Fruit fly (Drosophila melanogaster) whole organism, larva: ENCODE results near the gene CG44437.
"Not testable (repeated sequence)": the region's sequence is repeated elsewhere in the genome, so short reads cannot be mapped to it uniquely, and the experiment has no call there.

Source experiments
- noc ChIP-seq: fragments of 200-800 bp; sonication (Bioruptor generic); optimal IDR thresholded peaks from 3 replicates; lab custom pipeline; 2019; ENCODE audit warnings: missing biosample characterization, mild to moderate bottlenecking, missing genetic modification characterization, moderate library complexity

CG44437 gene

DNA sequence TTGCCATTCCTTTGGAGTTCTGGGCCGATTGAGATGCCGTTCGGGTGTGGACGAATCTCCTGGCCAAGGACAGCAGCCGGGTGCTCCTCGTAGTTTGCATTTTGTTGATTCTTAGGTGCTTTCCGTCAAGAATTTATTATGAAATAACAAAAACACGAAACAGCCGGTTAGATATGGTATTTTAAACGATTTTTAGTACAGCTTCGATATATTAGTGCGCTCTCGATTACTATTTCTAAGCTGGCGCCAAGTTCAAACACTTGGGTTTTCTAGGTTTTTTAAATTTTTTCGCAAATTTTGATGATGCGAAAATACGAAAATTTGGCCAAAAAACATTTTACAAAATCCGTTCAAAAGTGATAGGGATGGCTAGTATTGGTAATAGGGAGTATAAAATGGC lies 7.8 kb downstream of the CG44437 start, which contains the start of gene Coq5:
Gene Coq5, minus strand, starts transcription at position 303 of the 400 bp plus-strand sequence.
- no peak for TF ChIP-seq noc (tag; lab: Kevin White, UChicago)

DNA sequence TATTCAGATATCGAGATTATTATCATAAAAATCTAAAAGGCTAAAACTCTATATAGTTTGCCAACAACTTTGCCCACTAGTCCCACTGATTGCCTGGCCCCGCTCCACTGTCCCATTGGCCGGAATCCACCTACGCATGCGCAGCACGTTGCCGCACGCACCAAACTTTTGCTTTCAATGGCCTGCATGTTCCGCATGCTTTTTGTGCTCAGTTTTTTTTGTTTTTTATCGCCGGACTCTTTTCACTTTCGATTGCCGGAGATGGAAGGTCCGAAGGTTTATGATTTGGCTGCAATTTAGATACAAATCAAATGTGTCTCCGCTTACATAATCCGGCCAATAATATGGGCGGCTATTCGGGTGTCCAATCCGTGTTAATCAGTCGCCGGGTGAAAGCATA lies 9.8 kb downstream of the CG44437 start:
- TF ChIP-seq noc (tag; lab: Kevin White, UChicago), result no peak

DNA sequence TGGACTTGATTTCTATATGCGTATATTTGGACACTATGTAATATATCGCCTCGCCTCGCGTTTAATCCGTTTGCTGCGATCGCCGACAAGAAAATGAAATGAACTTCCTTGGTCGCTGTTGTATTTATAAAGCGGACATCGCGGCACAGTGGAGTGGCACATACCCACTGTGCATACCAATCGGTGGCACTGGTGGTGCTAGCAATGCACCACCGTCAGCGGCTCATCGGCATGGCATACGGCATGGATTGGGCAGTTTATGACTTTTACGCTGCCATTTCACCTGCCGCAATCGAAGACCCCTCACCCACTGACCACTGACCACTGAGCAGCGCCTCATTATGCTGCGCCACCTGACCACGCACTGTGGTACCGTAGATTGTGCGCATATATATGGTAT lies 10.3 kb downstream of the CG44437 start, which contains the start of gene CG12723:
Gene CG12723, minus strand, starts transcription at position 101 of the 400 bp plus-strand sequence.
- TF ChIP-seq noc (tag; lab: Kevin White, UChicago), result no peak

DNA sequence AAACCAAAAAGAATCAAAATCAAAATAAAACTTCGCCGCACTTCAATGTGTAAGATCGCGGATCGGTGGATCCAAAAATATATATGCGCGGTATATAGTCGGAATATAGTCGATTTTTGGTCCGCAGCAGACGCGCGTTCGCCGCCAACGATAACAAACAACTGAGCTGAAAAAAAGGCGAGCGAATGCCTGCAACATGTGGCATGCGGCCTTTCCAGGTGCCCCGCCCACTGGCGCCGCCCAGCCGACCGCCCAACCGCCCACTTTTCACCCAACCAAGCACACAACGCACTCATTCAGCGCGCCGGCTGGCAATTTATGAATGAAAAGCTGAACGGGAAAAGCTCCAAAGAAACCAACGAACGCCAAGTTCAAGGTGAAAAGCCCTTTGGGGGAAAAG lies 13.0 kb downstream of the CG44437 start, which contains the start of gene Lgr4:
Gene Lgr4, minus strand, starts transcription at position 133 of the 400 bp plus-strand sequence.
- TF ChIP-seq noc (tag; lab: Kevin White, UChicago), result no peak

DNA sequence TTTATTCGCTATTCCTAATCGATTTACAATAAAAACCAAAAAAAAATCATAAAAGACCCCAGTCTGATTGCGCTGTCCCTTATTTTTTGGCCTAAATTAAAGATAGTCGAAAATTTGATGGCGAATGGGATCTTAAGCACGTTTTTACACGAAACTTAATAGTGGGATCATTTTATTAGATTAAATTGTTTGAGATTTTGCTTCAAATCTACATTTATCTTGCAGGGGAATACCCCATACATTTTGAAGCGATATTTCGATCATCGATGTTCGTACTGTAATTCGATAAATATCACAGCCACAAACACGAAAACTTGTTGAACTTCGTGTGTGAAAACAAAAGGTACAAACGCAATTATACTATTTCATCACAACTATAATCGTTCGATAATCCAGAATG lies 17.9 kb downstream of the CG44437 start, which contains the start of gene CG32641:
Gene CG32641, plus strand, starts transcription at position 301 of the 400 bp plus-strand sequence.
- not testable (repeated sequence) for TF ChIP-seq noc (tag; lab: Kevin White, UChicago)

DNA sequence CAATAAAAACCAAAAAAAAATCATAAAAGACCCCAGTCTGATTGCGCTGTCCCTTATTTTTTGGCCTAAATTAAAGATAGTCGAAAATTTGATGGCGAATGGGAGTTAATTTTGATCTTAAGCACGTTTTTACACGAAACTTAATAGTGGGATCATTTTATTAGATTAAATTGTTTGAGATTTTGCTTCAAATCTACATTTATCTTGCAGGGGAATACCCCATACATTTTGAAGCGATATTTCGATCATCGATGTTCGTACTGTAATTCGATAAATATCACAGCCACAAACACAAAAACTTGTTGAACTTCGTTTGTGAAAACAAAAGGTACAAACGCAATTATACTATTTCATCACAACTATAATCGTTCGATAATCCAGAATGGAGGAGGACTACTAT lies 24.3 kb downstream of the CG44437 start, which contains the start of gene CG32640:
Gene CG32640, plus strand, starts transcription at position 286 of the 400 bp plus-strand sequence.
- not testable (repeated sequence) for TF ChIP-seq noc (tag; lab: Kevin White, UChicago)

DNA sequence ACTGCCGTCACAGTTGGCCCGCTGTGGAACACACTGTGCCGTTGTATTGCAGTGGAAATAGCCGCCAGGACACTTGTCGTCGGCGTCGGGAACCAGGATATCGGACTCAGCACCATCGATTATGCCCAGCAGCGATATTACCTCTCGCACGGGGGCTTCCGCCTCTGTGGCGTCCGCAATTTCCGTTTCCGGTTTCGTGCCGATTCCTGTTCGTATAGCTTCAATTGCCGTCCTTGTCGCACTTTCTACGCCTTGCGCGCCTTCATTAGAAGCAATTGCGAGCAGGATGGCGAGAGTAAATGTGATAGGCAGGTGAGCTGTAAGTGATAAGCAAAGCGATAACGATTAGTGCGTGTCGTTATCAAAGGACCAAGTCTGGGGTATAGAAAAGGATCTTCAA lies 29.2 kb downstream of the CG44437 start:
- TF ChIP-seq noc (tag; lab: Kevin White, UChicago), result no peak

DNA sequence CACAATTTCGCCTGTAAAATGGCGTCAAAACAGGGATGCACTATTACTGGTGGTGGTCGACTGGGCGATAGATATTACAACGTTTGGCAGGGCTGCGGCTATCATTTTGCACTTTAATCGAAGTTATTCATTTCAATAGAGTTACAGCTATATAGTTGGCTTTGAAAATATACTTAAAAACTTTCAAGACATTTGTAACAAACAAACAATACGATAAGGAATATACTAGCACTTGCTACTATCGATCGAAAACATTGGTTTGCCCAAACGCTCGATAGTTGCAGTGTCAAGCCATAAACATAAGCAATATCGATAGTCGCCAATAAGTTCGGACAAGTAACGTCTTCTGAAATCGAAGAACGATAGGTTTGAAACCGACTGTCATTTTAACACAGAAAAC lies 42.6 kb downstream of the CG44437 start, which contains the start of the genes Bap60 and CG12096:
Gene Bap60, minus strand, starts transcription at position 28 of the 400 bp plus-strand sequence.
Gene CG12096, plus strand, starts transcription at position 124 of the 400 bp plus-strand sequence.
- peak; percentile 75 for TF ChIP-seq noc (tag; lab: Kevin White, UChicago)

DNA sequence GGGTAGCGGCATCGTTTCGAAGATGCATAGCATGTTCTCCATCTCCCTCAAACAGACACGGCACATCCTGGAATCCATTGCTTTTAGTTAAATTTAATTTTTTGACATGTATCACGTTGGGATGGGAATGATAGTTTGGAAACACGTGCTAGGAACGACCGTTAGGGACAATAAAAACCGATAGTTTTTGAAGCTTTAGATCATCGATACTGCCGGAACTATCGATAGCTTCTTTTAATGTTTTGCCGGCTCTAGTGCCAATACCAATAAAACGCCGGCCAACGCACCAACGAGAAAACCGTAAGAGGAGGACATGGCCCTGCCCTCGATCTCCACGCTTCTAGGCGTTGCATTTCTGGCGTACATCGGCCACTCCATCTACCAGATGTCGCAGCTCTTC lies 47.3 kb downstream of the CG44437 start, which contains the start of the genes CG4318 and CG4332:
Gene CG4318, minus strand, starts transcription at position 142 of the 400 bp plus-strand sequence.
Gene CG4332, plus strand, starts transcription at position 256 of the 400 bp plus-strand sequence.
- no peak for TF ChIP-seq noc (tag; lab: Kevin White, UChicago)
